Fruit fly (Drosophila melanogaster) Kc167 (cell line): Measurements from ENCODE around the gene CG11069.

Source experiments
- Myc ChIP-seq: fragments of >200 bp; optimal IDR thresholded peaks from 2 replicates; lab custom pipeline; 2017; ENCODE audit warnings: missing external identifiers
- Sin3A ChIP-seq: fragments of >200 bp; optimal IDR thresholded peaks from 2 replicates; lab custom pipeline; 2018; ENCODE audit warnings: missing external identifiers
- h ChIP-seq: fragments of >200 bp; optimal IDR thresholded peaks from 3 replicates; lab custom pipeline; 2018; ENCODE audit warnings: missing external identifiers
- insv ChIP-seq: fragments of >200 bp; optimal IDR thresholded peaks from 3 replicates; lab custom pipeline; 2018; ENCODE audit warnings: missing external identifiers
- psq ChIP-seq: fragments of >200 bp; optimal IDR thresholded peaks from 2 replicates; lab custom pipeline; 2017; ENCODE audit warnings: missing external identifiers
- ttk ChIP-seq: sonication (Bioruptor generic); optimal IDR thresholded peaks from 2 replicates; lab custom pipeline; 2017; ENCODE audit warnings: missing external identifiers

Gene CG11069

dm6 chr3R:24889303-24889892 lies 5.1 kb upstream of the CG11069 start:
- TF ChIP-seq Sin3A (lab: Kevin White, UChicago), result no peak
- no peak for TF ChIP-seq psq (lab: Kevin White, UChicago)
- no peak for TF ChIP-seq Myc
- TF ChIP-seq insv, result no peak
- no peak for TF ChIP-seq ttk (lab: Kevin White, UChicago)
- TF ChIP-seq h (lab: Kevin White, UChicago), result no peak

dm6 chr3R:24890217-24890616 lies 4.3 kb upstream of the CG11069 start:
- TF ChIP-seq psq (lab: Kevin White, UChicago), result no peak
- no peak for TF ChIP-seq insv
- no peak for TF ChIP-seq Sin3A (lab: Kevin White, UChicago)
- TF ChIP-seq h (lab: Kevin White, UChicago), result no peak
- no peak for TF ChIP-seq Myc
- no peak for TF ChIP-seq ttk (lab: Kevin White, UChicago)

dm6 chr3R:24890919-24891318 lies 3.6 kb upstream of the CG11069 start:
- TF ChIP-seq psq (lab: Kevin White, UChicago) (no peak), ttk (lab: Kevin White, UChicago) (no peak), Sin3A (lab: Kevin White, UChicago) (no peak), insv (no peak), Myc (no peak), h (lab: Kevin White, UChicago) (no peak)

dm6 chr3R:24893320-24893955 lies 1.1 kb upstream of the CG11069 start:
- TF ChIP-seq psq (lab: Kevin White, UChicago), result no peak
- no peak for TF ChIP-seq ttk (lab: Kevin White, UChicago)
- no peak for TF ChIP-seq insv
- TF ChIP-seq Sin3A (lab: Kevin White, UChicago), result no peak
- TF ChIP-seq h (lab: Kevin White, UChicago), result no peak
- no peak for TF ChIP-seq Myc

- TF ChIP-seq Myc (no peak), ttk (lab: Kevin White, UChicago) (no peak), insv (no peak), Sin3A (lab: Kevin White, UChicago) (no peak)
Measured at dm6 chr3R:24900816-24901215, 6.3 kb downstream of the CG11069 start, which contains the start of gene CG10845. TSS of gene CG10845 (plus strand) at chr3R:24901116.

dm6 chr3R:24905959-24906634 lies 11.6 kb downstream of the CG11069 start, which contains the start of gene CG13643:
TSS of gene CG13643 (minus strand) at chr3R:24906004.
- no peak for TF ChIP-seq h (lab: Kevin White, UChicago)
- no peak for TF ChIP-seq ttk (lab: Kevin White, UChicago)

- TF ChIP-seq psq (lab: Kevin White, UChicago), result no peak
- TF ChIP-seq ttk (lab: Kevin White, UChicago), result no peak
- no peak for TF ChIP-seq Sin3A (lab: Kevin White, UChicago)
- no peak for TF ChIP-seq insv
- TF ChIP-seq Myc, result no peak
- no peak for TF ChIP-seq h (lab: Kevin White, UChicago)
Measured at dm6 chr3R:24906648-24907047, 12.1 kb downstream of the CG11069 start.

- TF ChIP-seq insv, result no peak
- no peak for TF ChIP-seq h (lab: Kevin White, UChicago)
- no peak for TF ChIP-seq Sin3A (lab: Kevin White, UChicago)
- no peak for TF ChIP-seq Myc
- no peak for TF ChIP-seq ttk (lab: Kevin White, UChicago)
- no peak for TF ChIP-seq psq (lab: Kevin White, UChicago)
Measured at dm6 chr3R:24908034-24908433, 13.5 kb downstream of the CG11069 start.

dm6 chr3R:24910097-24910496 lies 15.6 kb downstream of the CG11069 start:
- TF ChIP-seq Myc (no peak), ttk (lab: Kevin White, UChicago) (no peak), insv (no peak)

dm6 chr3R:24914864-24915263 lies 20.3 kb downstream of the CG11069 start:
- TF ChIP-seq psq (lab: Kevin White, UChicago), result no peak

- no peak for TF ChIP-seq ttk (lab: Kevin White, UChicago)
- TF ChIP-seq insv, result no peak
- no peak for TF ChIP-seq Myc
- TF ChIP-seq Sin3A (lab: Kevin White, UChicago), result no peak
Measured at dm6 chr3R:24917814-24918636, 23.5 kb downstream of the CG11069 start, which contains the start of the genes PIG-S, sud1 and CG11168. TSS of gene PIG-S (minus strand) at chr3R:24917864. TSS of gene sud1 (minus strand) at chr3R:24917864. TSS of gene CG11168 (plus strand) at chr3R:24918106.

- TF ChIP-seq Sin3A (lab: Kevin White, UChicago) (no peak), insv (no peak), Myc (no peak), h (lab: Kevin White, UChicago) (no peak), psq (lab: Kevin White, UChicago) (no peak), ttk (lab: Kevin White, UChicago) (no peak)
Measured at dm6 chr3R:24922270-24922669, 27.7 kb downstream of the CG11069 start, which contains the start of gene Mink. TSS of gene Mink (plus strand) at chr3R:24922473.
